Worm (Caenorhabditis elegans) whole organism, L2 larva: ENCODE measurements around the gene T05C1.2.

ENCODE experiments used
- snpc-4 ChIP-seq: fragments of 150-350 bp; optimal IDR thresholded peaks from 2 replicates; lab custom pipeline; 2014; ENCODE audit warnings: missing biosample characterization, missing genetic modification characterization
- unc-62 ChIP-seq: fragments of 150-350 bp; optimal IDR thresholded peaks from 2 replicates; lab custom pipeline; 2014; ENCODE audit warnings: missing biosample characterization, missing genetic modification reagents, missing genetic modification characterization

- TF ChIP-seq snpc-4 (tag; lab: Kevin White, UChicago) = no peak
- no peak for TF ChIP-seq unc-62 (GFP tag; lab: Kevin White, UChicago)
Measured at ce11 chrII:4453051-4453450, 28.9 kb downstream of the T05C1.2 start, which contains the start of gene twk-2.
